Worm (Caenorhabditis elegans) whole organism, mixed stage, embryonic: ENCODE measurements around the gene nhr-1.

ENCODE experiments used
- M03D4.4 ChIP-seq: sonication (generic microtip); optimal IDR thresholded peaks from 2 replicates; lab custom pipeline; 2017; ENCODE audit warnings: mild to moderate bottlenecking, missing genetic modification characterization, missing compliant biosample characterization
- bed-3 ChIP-seq: fragments of 200-800 bp; sonication (Bioruptor generic); optimal IDR thresholded peaks from 3 replicates; lab custom pipeline; 2018; ENCODE audit warnings: mild to moderate bottlenecking, missing genetic modification characterization, moderate library complexity, missing compliant biosample characterization
- blmp-1 ChIP-seq: fragments of 150-350 bp; optimal IDR thresholded peaks from 2 replicates; lab custom pipeline; 2014; ENCODE audit warnings: missing biosample characterization, missing genetic modification characterization
- ceh-39 ChIP-seq: fragments of 150-350 bp; optimal IDR thresholded peaks from 2 replicates; lab custom pipeline; 2014; ENCODE audit warnings: missing biosample characterization, missing genetic modification characterization
- ceh-43 ChIP-seq: fragments of 200-800 bp; sonication (Bioruptor generic); optimal IDR thresholded peaks from 2 replicates; lab custom pipeline; 2018; ENCODE audit warnings: mild to moderate bottlenecking, missing genetic modification characterization, moderate library complexity, missing compliant biosample characterization
- ceh-83 ChIP-seq: fragments of 200-800 bp; sonication (Bioruptor generic); optimal IDR thresholded peaks from 2 replicates; lab custom pipeline; 2018; ENCODE audit warnings: mild to moderate bottlenecking, missing genetic modification characterization, missing compliant biosample characterization
- ces-1 ChIP-seq: fragments of 150-350 bp; optimal IDR thresholded peaks from 2 replicates; lab custom pipeline; 2014; ENCODE audit warnings: missing biosample characterization, missing genetic modification reagents, missing genetic modification characterization
- cnd-1 ChIP-seq: fragments of 200-800 bp; sonication (Bioruptor generic); optimal IDR thresholded peaks from 2 replicates; lab custom pipeline; 2018; ENCODE audit warnings: mild to moderate bottlenecking, missing genetic modification characterization, missing compliant biosample characterization
- drap-1 ChIP-seq: fragments of 200-800 bp; sonication (Bioruptor generic); optimal IDR thresholded peaks from 3 replicates; lab custom pipeline; 2018; ENCODE audit warnings: mild to moderate bottlenecking, missing genetic modification characterization, missing compliant biosample characterization
- elt-1 ChIP-seq: sonication (generic microtip); optimal IDR thresholded peaks from 2 replicates; lab custom pipeline; 2017; ENCODE audit warnings: missing genetic modification characterization, mild to moderate bottlenecking, missing compliant biosample characterization, antibody characterized with exemption, moderate library complexity, borderline replicate concordance; ENCODE audit not compliant: insufficient read depth
- elt-3 ChIP-seq: fragments of 150-350 bp; optimal IDR thresholded peaks from 2 replicates; lab custom pipeline; 2014; ENCODE audit warnings: missing biosample characterization, missing genetic modification characterization
- flh-1 ChIP-seq: fragments of 200-800 bp; sonication (Bioruptor generic); optimal IDR thresholded peaks from 2 replicates; lab custom pipeline; 2018; ENCODE audit warnings: mild to moderate bottlenecking, missing genetic modification characterization, moderate library complexity, missing compliant biosample characterization
- ham-2 ChIP-seq: fragments of 200-800 bp; sonication (Bioruptor generic); optimal IDR thresholded peaks from 2 replicates; lab custom pipeline; 2018; ENCODE audit warnings: mild to moderate bottlenecking, missing genetic modification characterization, missing compliant biosample characterization
- hlh-1 ChIP-seq: fragments of 150-350 bp; optimal IDR thresholded peaks from 2 replicates; lab custom pipeline; 2014; ENCODE audit warnings: missing biosample characterization, missing genetic modification reagents, missing genetic modification characterization
- lin-13 ChIP-seq: fragments of 150-350 bp; optimal IDR thresholded peaks from 2 replicates; lab custom pipeline; 2014; ENCODE audit warnings: missing biosample characterization, missing genetic modification characterization
- lin-32 ChIP-seq: fragments of 200-800 bp; sonication (Bioruptor generic); optimal IDR thresholded peaks from 2 replicates; lab custom pipeline; 2018; ENCODE audit warnings: mild to moderate bottlenecking, missing genetic modification characterization, missing compliant biosample characterization
- lsy-2 ChIP-seq: fragments of 150-350 bp; optimal IDR thresholded peaks from 2 replicates; lab custom pipeline; 2014; ENCODE audit warnings: missing biosample characterization, missing genetic modification characterization
- mab-5 ChIP-seq: fragments of 150-350 bp; optimal IDR thresholded peaks from 2 replicates; lab custom pipeline; 2014; ENCODE audit warnings: missing biosample characterization, missing genetic modification characterization
- mls-2 ChIP-seq: sonication (generic microtip); optimal IDR thresholded peaks from 2 replicates; lab custom pipeline; 2016; ENCODE audit warnings: mild to moderate bottlenecking, missing genetic modification characterization, moderate library complexity, missing compliant biosample characterization
- nhr-12 ChIP-seq: fragments of 150-350 bp; optimal IDR thresholded peaks from 2 replicates; lab custom pipeline; 2014; ENCODE audit warnings: missing biosample characterization, missing genetic modification characterization
- nhr-2 ChIP-seq: fragments of 150-350 bp; optimal IDR thresholded peaks from 2 replicates; lab custom pipeline; 2014; ENCODE audit warnings: missing biosample characterization, missing genetic modification characterization
- nhr-237 ChIP-seq: fragments of 150-350 bp; optimal IDR thresholded peaks from 2 replicates; lab custom pipeline; 2014; ENCODE audit warnings: missing biosample characterization, missing genetic modification characterization
- nhr-28 ChIP-seq: fragments of 150-350 bp; optimal IDR thresholded peaks from 2 replicates; lab custom pipeline; 2014; ENCODE audit warnings: missing biosample characterization, missing genetic modification characterization
- nhr-76 ChIP-seq: sonication (generic microtip); optimal IDR thresholded peaks from 2 replicates; lab custom pipeline; 2017; ENCODE audit warnings: missing biosample characterization, missing genetic modification characterization
- sem-2 ChIP-seq: fragments of 200-800 bp; sonication (Bioruptor generic); optimal IDR thresholded peaks from 2 replicates; lab custom pipeline; 2018; ENCODE audit warnings: mild to moderate bottlenecking, missing genetic modification characterization, missing compliant biosample characterization
- snpc-4 ChIP-seq: fragments of 150-350 bp; optimal IDR thresholded peaks from 2 replicates; lab custom pipeline; 2014; ENCODE audit warnings: missing biosample characterization, missing genetic modification characterization
- sptf-1 ChIP-seq: sonication (generic microtip); optimal IDR thresholded peaks from 2 replicates; lab custom pipeline; 2017; ENCODE audit warnings: mild to moderate bottlenecking, missing genetic modification characterization, moderate library complexity, missing compliant biosample characterization
- tbx-8 ChIP-seq: fragments of 200-800 bp; sonication (Bioruptor generic); optimal IDR thresholded peaks from 2 replicates; lab custom pipeline; 2018; ENCODE audit warnings: mild to moderate bottlenecking, missing genetic modification characterization, moderate library complexity, missing compliant biosample characterization
- unc-120 ChIP-seq: sonication (generic microtip); optimal IDR thresholded peaks from 2 replicates; lab custom pipeline; 2017; ENCODE audit warnings: missing genetic modification characterization, missing compliant biosample characterization; ENCODE audit not compliant: poor library complexity, severe bottlenecking
- unc-39 ChIP-seq: fragments of 150-350 bp; optimal IDR thresholded peaks from 2 replicates; lab custom pipeline; 2014; ENCODE audit warnings: missing biosample characterization, missing genetic modification characterization
- unc-62 ChIP-seq: fragments of 150-350 bp; optimal IDR thresholded peaks from 2 replicates; lab custom pipeline; 2014; ENCODE audit warnings: missing biosample characterization, missing genetic modification reagents, missing genetic modification characterization
- zip-8 ChIP-seq: fragments of 150-350 bp; optimal IDR thresholded peaks from 2 replicates; lab custom pipeline; 2014; ENCODE audit warnings: missing biosample characterization, missing genetic modification characterization
- ztf-11 ChIP-seq: fragments of 150-350 bp; optimal IDR thresholded peaks from 2 replicates; lab custom pipeline; 2014; ENCODE audit warnings: missing biosample characterization, missing genetic modification characterization

nhr-1 gene

ce11 chrX:17514422-17514821, 559 bp downstream of the nhr-1 start:
- TF ChIP-seq cnd-1 (no peak), nhr-237 (tag; lab: Kevin White, UChicago) (no peak), nhr-28 (tag; lab: Kevin White, UChicago) (no peak), nhr-2 (tag; lab: Kevin White, UChicago) (no peak), ceh-43 (GFP tag; lab: Kevin White, UChicago) (no peak), mls-2 (tag; lab: Kevin White, UChicago) (no peak), lsy-2 (no peak), ceh-39 (tag; lab: Kevin White, UChicago) (no peak)

DNA sequence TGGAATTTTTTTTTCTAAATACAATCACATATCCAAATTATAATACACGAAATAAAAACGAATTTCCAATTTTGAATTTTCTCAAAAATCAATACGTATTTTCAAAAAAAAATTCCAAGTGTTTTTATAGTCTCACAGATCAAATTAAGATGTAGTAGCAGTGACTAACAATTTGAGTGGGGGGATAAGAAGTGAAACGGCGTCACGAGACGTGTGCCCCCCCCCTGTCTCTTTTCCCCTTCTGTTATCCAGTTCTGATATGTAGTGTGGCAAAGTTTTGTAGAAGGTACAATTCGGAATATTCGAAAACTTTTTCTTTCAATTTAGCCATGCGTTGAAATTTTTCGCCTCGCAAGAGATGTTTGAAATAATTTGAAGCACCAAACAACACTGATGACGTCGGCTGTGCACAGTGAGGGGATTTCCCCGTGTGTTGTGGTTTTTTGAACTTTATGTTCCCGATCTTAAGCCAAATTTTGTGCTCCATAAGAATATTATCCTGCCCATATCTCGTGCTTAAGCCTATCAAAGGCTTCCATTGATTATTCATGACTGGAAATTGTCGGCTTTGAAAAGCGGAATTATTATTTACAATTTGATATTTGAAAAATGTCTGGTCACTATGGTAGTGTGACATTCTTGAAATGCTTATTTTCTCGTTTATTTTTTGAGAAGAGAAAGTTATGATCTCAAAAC, 1.5 kb downstream of the nhr-1 start:
- TF ChIP-seq tbx-8 (GFP tag; lab: Kevin White, UChicago) (no peak), lin-13 (tag; lab: Kevin White, UChicago) (no peak), unc-39 (tag; lab: Kevin White, UChicago) (no peak), flh-1 (no peak), lsy-2 (no peak), unc-120 (tag; lab: Kevin White, UChicago) (no peak), mls-2 (tag; lab: Kevin White, UChicago) (no peak), nhr-76 (no peak), nhr-237 (tag; lab: Kevin White, UChicago) (no peak), ces-1 (GFP tag; lab: Kevin White, UChicago) (no peak), unc-62 (GFP tag; lab: Kevin White, UChicago) (no peak), elt-3 (tag; lab: Kevin White, UChicago) (no peak), mab-5 (tag; lab: Kevin White, UChicago) (no peak), sem-2 (GFP tag; lab: Kevin White, UChicago) (no peak), nhr-12 (tag; lab: Kevin White, UChicago) (no peak), zip-8 (tag; lab: Kevin White, UChicago) (no peak), ham-2 (GFP tag; lab: Kevin White, UChicago) (no peak), nhr-2 (tag; lab: Kevin White, UChicago) (no peak), ztf-11 (tag; lab: Kevin White, UChicago) (no peak), ceh-39 (tag; lab: Kevin White, UChicago) (no peak)

DNA sequence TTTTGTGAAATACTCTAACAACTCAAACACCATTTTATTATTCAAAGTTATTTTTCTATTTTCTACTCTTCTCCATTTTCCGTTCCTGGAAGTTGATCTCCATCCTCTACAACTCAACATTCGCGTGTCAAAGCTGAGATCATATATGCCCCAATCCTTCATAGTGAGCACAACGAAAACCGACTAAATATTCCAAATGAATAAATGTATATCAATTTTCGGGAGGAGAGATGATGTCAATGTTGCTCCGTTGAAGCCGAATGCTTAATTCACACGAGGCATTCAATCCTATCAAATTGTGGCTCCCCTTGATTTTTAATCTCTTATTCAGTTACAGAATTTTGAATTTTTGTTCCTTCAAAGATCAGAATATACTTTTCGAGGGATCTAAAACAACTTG, 2.6 kb downstream of the nhr-1 start:
- TF ChIP-seq sptf-1 (tag; lab: Kevin White, UChicago) = no peak
- no peak for TF ChIP-seq mls-2 (tag; lab: Kevin White, UChicago)
- TF ChIP-seq bed-3 (GFP tag; lab: Kevin White, UChicago) = no peak
- TF ChIP-seq cnd-1 = no peak
- no peak for TF ChIP-seq zip-8 (tag; lab: Kevin White, UChicago)
- no peak for TF ChIP-seq elt-3 (tag; lab: Kevin White, UChicago)
- no peak for TF ChIP-seq sem-2 (GFP tag; lab: Kevin White, UChicago)
- TF ChIP-seq unc-62 (GFP tag; lab: Kevin White, UChicago) = no peak
- TF ChIP-seq drap-1 (GFP tag; lab: Kevin White, UChicago) = no peak
- TF ChIP-seq hlh-1 (tag; lab: Kevin White, UChicago) = no peak
- no peak for TF ChIP-seq ceh-83 (GFP tag; lab: Kevin White, UChicago)
- TF ChIP-seq nhr-12 (tag; lab: Kevin White, UChicago) = no peak
- TF ChIP-seq snpc-4 = no peak
- no peak for TF ChIP-seq ceh-43 (GFP tag; lab: Kevin White, UChicago)
- no peak for TF ChIP-seq ceh-39 (tag; lab: Kevin White, UChicago)
- no peak for TF ChIP-seq mab-5 (tag; lab: Kevin White, UChicago)
- no peak for TF ChIP-seq M03D4.4 (tag; lab: Kevin White, UChicago)

- TF ChIP-seq nhr-12 (tag; lab: Kevin White, UChicago) = no peak
- no peak for TF ChIP-seq tbx-8 (GFP tag; lab: Kevin White, UChicago)
- no peak for TF ChIP-seq nhr-28 (tag; lab: Kevin White, UChicago)
- TF ChIP-seq sptf-1 (tag; lab: Kevin White, UChicago) = no peak
- no peak for TF ChIP-seq blmp-1 (tag; lab: Kevin White, UChicago)
- TF ChIP-seq sem-2 (GFP tag; lab: Kevin White, UChicago) = no peak
- TF ChIP-seq ceh-83 (GFP tag; lab: Kevin White, UChicago) = no peak
- no peak for TF ChIP-seq elt-1 (tag; lab: Kevin White, UChicago)
- TF ChIP-seq nhr-2 (tag; lab: Kevin White, UChicago) = no peak
- no peak for TF ChIP-seq ztf-11 (tag; lab: Kevin White, UChicago)
- TF ChIP-seq elt-3 (tag; lab: Kevin White, UChicago) = no peak
- TF ChIP-seq unc-39 (tag; lab: Kevin White, UChicago) = no peak
- no peak for TF ChIP-seq lin-32 (GFP tag; lab: Kevin White, UChicago)
- TF ChIP-seq mls-2 (tag; lab: Kevin White, UChicago) = no peak
- no peak for TF ChIP-seq drap-1 (GFP tag; lab: Kevin White, UChicago)
- no peak for TF ChIP-seq lsy-2
- TF ChIP-seq hlh-1 (tag; lab: Kevin White, UChicago) = no peak
- TF ChIP-seq nhr-237 (tag; lab: Kevin White, UChicago) = no peak
- TF ChIP-seq flh-1 = no peak
Measured at ce11 chrX:17516941-17517340, 3.1 kb downstream of the nhr-1 start.
